Worm (Caenorhabditis elegans) whole organism, L1 larva: ENCODE results near the gene C09G9.5.

Experiments
- C04F5.9 ChIP-seq: sonication (generic microtip); optimal IDR thresholded peaks from 2 replicates; lab custom pipeline; 2016; ENCODE audit warnings: missing genetic modification characterization, missing compliant biosample characterization
- C34B4.2 ChIP-seq: sonication (generic microtip); optimal IDR thresholded peaks from 2 replicates; lab custom pipeline; 2017; ENCODE audit warnings: mild to moderate bottlenecking, missing genetic modification characterization, missing compliant biosample characterization
- F16B12.6 ChIP-seq: fragments of 150-350 bp; optimal IDR thresholded peaks from 2 replicates; lab custom pipeline; 2014; ENCODE audit warnings: missing biosample characterization, missing genetic modification characterization
- Y116A8C.19 ChIP-seq: sonication (generic microtip); optimal IDR thresholded peaks from 2 replicates; lab custom pipeline; 2016; ENCODE audit warnings: missing compliant biosample characterization, missing genetic modification characterization, borderline replicate concordance
- aha-1 ChIP-seq: fragments of 150-350 bp; optimal IDR thresholded peaks from 2 replicates; lab custom pipeline; 2014; ENCODE audit warnings: missing biosample characterization, missing genetic modification characterization
- aly-2 ChIP-seq: fragments of 150-350 bp; optimal IDR thresholded peaks from 2 replicates; lab custom pipeline; 2014; ENCODE audit warnings: missing biosample characterization, missing genetic modification characterization
- ama-1 ChIP-seq: fragments of 150-350 bp; optimal IDR thresholded peaks from 2 replicates; lab custom pipeline; 2014
- blmp-1 ChIP-seq: fragments of 150-350 bp; optimal IDR thresholded peaks from 2 replicates; lab custom pipeline; 2014; ENCODE audit warnings: missing biosample characterization, missing genetic modification characterization
- ceh-63 ChIP-seq: fragments of 200-800 bp; sonication (Bioruptor generic); optimal IDR thresholded peaks from 2 replicates; lab custom pipeline; 2018; ENCODE audit warnings: mild to moderate bottlenecking, missing genetic modification characterization, missing compliant biosample characterization
- ceh-8 ChIP-seq: fragments of 200-800 bp; sonication (Bioruptor generic); optimal IDR thresholded peaks from 2 replicates; lab custom pipeline; 2018; ENCODE audit warnings: mild to moderate bottlenecking, missing genetic modification characterization, moderate library complexity, missing compliant biosample characterization
- ceh-82 ChIP-seq, 3 experiments: fragments of 150-350 bp in 1 of 3; sonication (generic microtip) in 2 of 3; optimal IDR thresholded peaks; 2 replicates each; lab custom pipeline; 2014 to 2017; ENCODE audit warnings: missing biosample characterization in 3 of 3, missing genetic modification characterization in 3 of 3
- ceh-90 ChIP-seq: sonication (generic microtip); optimal IDR thresholded peaks from 2 replicates; lab custom pipeline; 2016; ENCODE audit warnings: missing genetic modification characterization, missing compliant biosample characterization
- ces-1 ChIP-seq: fragments of 150-350 bp; optimal IDR thresholded peaks from 2 replicates; lab custom pipeline; 2014; ENCODE audit warnings: missing biosample characterization, missing genetic modification reagents, missing genetic modification characterization
- dpl-1 ChIP-seq, 3 experiments: fragments of 150-350 bp in 2 of 3; sonication (generic microtip) in 1 of 3; optimal IDR thresholded peaks; 2 replicates each; lab custom pipeline; 2014 to 2017; ENCODE audit warnings: missing biosample characterization in 3 of 3, missing genetic modification characterization in 3 of 3, missing genetic modification reagents in 3 of 3
- egl-27 ChIP-seq, 2 experiments: fragments of 150-350 bp in 1 of 2; sonication (generic microtip); optimal IDR thresholded peaks; 3 replicates each; lab custom pipeline; 2017 to 2018; ENCODE audit warnings: missing biosample characterization in 2 of 2, missing genetic modification characterization in 2 of 2, missing genetic modification reagents in 2 of 2
- elt-2 ChIP-seq: sonication (generic microtip); optimal IDR thresholded peaks from 2 replicates; lab custom pipeline; 2016; ENCODE audit warnings: missing genetic modification characterization, mild to moderate bottlenecking, inconsistent platforms, missing compliant biosample characterization, missing genetic modification reagents
- elt-3 ChIP-seq, 6 experiments: fragments of 150-350 bp in 1 of 6; sonication (generic microtip); optimal IDR thresholded peaks; 2 replicates each; lab custom pipeline; 2017 to 2018; ENCODE audit warnings: missing biosample characterization in 6 of 6, missing genetic modification characterization in 6 of 6, inconsistent platforms in 1 of 6
- fkh-10 ChIP-seq: sonication (generic microtip); optimal IDR thresholded peaks from 2 replicates; lab custom pipeline; 2017; ENCODE audit warnings: missing biosample characterization, missing genetic modification reagents, missing genetic modification characterization
- fkh-4 ChIP-seq: sonication (generic microtip); optimal IDR thresholded peaks from 2 replicates; lab custom pipeline; 2016; ENCODE audit warnings: missing compliant biosample characterization, missing genetic modification characterization, borderline replicate concordance
- grh-1 ChIP-seq: fragments of 200-800 bp; sonication (Bioruptor generic); IDR thresholded peaks from 2 replicates; pipeline ENCODE4 v1.3.6; 2022; ENCODE audit warnings: missing genetic modification reagents, missing genetic modification characterization, missing compliant biosample characterization
- hlh-17 ChIP-seq: fragments of 200-800 bp; sonication (Bioruptor generic); optimal IDR thresholded peaks from 2 replicates; lab custom pipeline; 2018; ENCODE audit warnings: missing genetic modification characterization, mild to moderate bottlenecking, missing compliant biosample characterization, moderate library complexity, borderline replicate concordance
- hlh-4 ChIP-seq: sonication (generic microtip); optimal IDR thresholded peaks from 2 replicates; lab custom pipeline; 2016; ENCODE audit warnings: mild to moderate bottlenecking, missing genetic modification characterization, missing compliant biosample characterization
- hpl-2 ChIP-seq: fragments of 150-350 bp; optimal IDR thresholded peaks from 2 replicates; lab custom pipeline; 2014; ENCODE audit warnings: missing biosample characterization, missing genetic modification reagents, missing genetic modification characterization
- irx-1 ChIP-seq: sonication (generic microtip); optimal IDR thresholded peaks from 2 replicates; lab custom pipeline; 2016; ENCODE audit warnings: missing genetic modification characterization, missing compliant biosample characterization
- jun-1 ChIP-seq: fragments of 150-350 bp; optimal IDR thresholded peaks from 2 replicates; lab custom pipeline; 2014; ENCODE audit warnings: missing biosample characterization, missing genetic modification reagents, missing genetic modification characterization
- lin-14 ChIP-seq: fragments of 200-800 bp; sonication (Bioruptor generic); optimal IDR thresholded peaks from 2 replicates; lab custom pipeline; 2018; ENCODE audit warnings: mild to moderate bottlenecking, missing genetic modification characterization, moderate library complexity, missing compliant biosample characterization
- lin-15B ChIP-seq: fragments of 150-350 bp; sonication (generic microtip); optimal IDR thresholded peaks from 3 replicates; lab custom pipeline; 2014; ENCODE audit warnings: missing biosample characterization, missing genetic modification characterization
- lin-39 ChIP-seq: fragments of 150-350 bp; optimal IDR thresholded peaks from 2 replicates; lab custom pipeline; 2014; ENCODE audit warnings: missing biosample characterization, missing genetic modification reagents, missing genetic modification characterization
- lsy-2 ChIP-seq, 2 experiments: fragments of 150-350 bp; optimal IDR thresholded peaks; 2 replicates each; lab custom pipeline; 2014; ENCODE audit warnings: missing biosample characterization in 2 of 2, missing genetic modification characterization in 2 of 2
- mab-9 ChIP-seq: fragments of 200-800 bp; sonication (Bioruptor generic); IDR thresholded peaks from 2 replicates; pipeline ENCODE4 v1.3.6; 2022; ENCODE audit warnings: missing genetic modification reagents, missing genetic modification characterization, missing compliant biosample characterization
- mdl-1 ChIP-seq, 2 experiments: fragments of 150-350 bp; optimal IDR thresholded peaks; 2 replicates each; lab custom pipeline; 2014 to 2017; ENCODE audit warnings: missing biosample characterization in 2 of 2, missing genetic modification characterization in 2 of 2, inconsistent platforms in 1 of 2
- mef-2 ChIP-seq: fragments of 150-350 bp; optimal IDR thresholded peaks from 2 replicates; lab custom pipeline; 2014; ENCODE audit warnings: missing biosample characterization, missing genetic modification characterization
- nhr-11 ChIP-seq: fragments of 150-350 bp; optimal IDR thresholded peaks from 2 replicates; lab custom pipeline; 2014; ENCODE audit warnings: missing biosample characterization, missing genetic modification characterization
- nhr-12 ChIP-seq: sonication (generic microtip); optimal IDR thresholded peaks from 2 replicates; lab custom pipeline; 2017; ENCODE audit warnings: missing biosample characterization, missing genetic modification characterization
- nhr-20 ChIP-seq: sonication (generic microtip); optimal IDR thresholded peaks from 2 replicates; lab custom pipeline; 2016; ENCODE audit warnings: mild to moderate bottlenecking, missing genetic modification characterization, missing compliant biosample characterization
- nhr-237 ChIP-seq: fragments of 150-350 bp; optimal IDR thresholded peaks from 2 replicates; lab custom pipeline; 2014; ENCODE audit warnings: missing biosample characterization, missing genetic modification characterization
- nhr-71 ChIP-seq: sonication (generic microtip); optimal IDR thresholded peaks from 2 replicates; lab custom pipeline; 2016; ENCODE audit warnings: mild to moderate bottlenecking, missing genetic modification characterization, moderate library complexity, missing compliant biosample characterization
- nhr-76 ChIP-seq: sonication (generic microtip); optimal IDR thresholded peaks from 2 replicates; lab custom pipeline; 2017; ENCODE audit warnings: missing biosample characterization, missing genetic modification characterization
- nhr-77 ChIP-seq: fragments of 150-350 bp; optimal IDR thresholded peaks from 2 replicates; lab custom pipeline; 2014; ENCODE audit warnings: missing biosample characterization, missing genetic modification characterization
- nhr-84 ChIP-seq: sonication (generic microtip); optimal IDR thresholded peaks from 2 replicates; lab custom pipeline; 2017; ENCODE audit warnings: missing biosample characterization, missing genetic modification characterization
- nhr-90 ChIP-seq: sonication (generic microtip); optimal IDR thresholded peaks from 2 replicates; lab custom pipeline; 2016; ENCODE audit warnings: mild to moderate bottlenecking, missing genetic modification characterization, missing compliant biosample characterization; ENCODE audit not compliant: poor library complexity
- pag-3 ChIP-seq: sonication (generic microtip); optimal IDR thresholded peaks from 2 replicates; lab custom pipeline; 2017; ENCODE audit warnings: missing genetic modification characterization, mild to moderate bottlenecking, missing compliant biosample characterization, antibody characterized with exemption, borderline replicate concordance; ENCODE audit not compliant: insufficient read depth
- skn-1 ChIP-seq: fragments of 150-350 bp; optimal IDR thresholded peaks from 2 replicates; lab custom pipeline; 2014; ENCODE audit warnings: missing biosample characterization, missing genetic modification characterization
- snpc-4 ChIP-seq: fragments of 150-350 bp; optimal IDR thresholded peaks from 2 replicates; lab custom pipeline; 2014; ENCODE audit warnings: missing biosample characterization, missing genetic modification characterization
- snu-23 ChIP-seq: sonication (generic microtip); optimal IDR thresholded peaks from 2 replicates; lab custom pipeline; 2016; ENCODE audit warnings: missing genetic modification characterization, missing compliant biosample characterization
- sox-4 ChIP-seq: sonication (generic microtip); optimal IDR thresholded peaks from 2 replicates; lab custom pipeline; 2016; ENCODE audit warnings: missing genetic modification characterization, missing compliant biosample characterization
- sptf-1 ChIP-seq: fragments of 150-350 bp; optimal IDR thresholded peaks from 2 replicates; lab custom pipeline; 2014; ENCODE audit warnings: missing biosample characterization, missing genetic modification characterization
- sup-37 ChIP-seq: fragments of 200-800 bp; sonication (Bioruptor generic); optimal IDR thresholded peaks from 2 replicates; lab custom pipeline; 2018; ENCODE audit warnings: mild to moderate bottlenecking, missing genetic modification characterization, missing compliant biosample characterization
- tbx-2 ChIP-seq: sonication (generic microtip); optimal IDR thresholded peaks from 2 replicates; lab custom pipeline; 2016; ENCODE audit warnings: missing genetic modification characterization, missing compliant biosample characterization
- unc-130 ChIP-seq: fragments of 150-350 bp; optimal IDR thresholded peaks from 2 replicates; lab custom pipeline; 2017; ENCODE audit warnings: missing biosample characterization, missing genetic modification characterization, inconsistent platforms
- unc-30 ChIP-seq: sonication (generic microtip); optimal IDR thresholded peaks from 2 replicates; lab custom pipeline; 2017; ENCODE audit warnings: missing biosample characterization, missing genetic modification characterization
- unc-98 ChIP-seq: fragments of 200-800 bp; sonication (Bioruptor generic); IDR thresholded peaks from 2 replicates; pipeline ENCODE4 v1.3.6; 2022; ENCODE audit warnings: missing genetic modification characterization, missing compliant biosample characterization
- vab-15 ChIP-seq: sonication (generic microtip); optimal IDR thresholded peaks from 2 replicates; lab custom pipeline; 2017; ENCODE audit warnings: missing genotype, mild to moderate bottlenecking, missing genetic modification characterization, missing compliant biosample characterization
- zag-1 ChIP-seq: fragments of 150-350 bp; optimal IDR thresholded peaks from 2 replicates; lab custom pipeline; 2014; ENCODE audit warnings: missing biosample characterization, missing genetic modification characterization

Gene C09G9.5

DNA sequence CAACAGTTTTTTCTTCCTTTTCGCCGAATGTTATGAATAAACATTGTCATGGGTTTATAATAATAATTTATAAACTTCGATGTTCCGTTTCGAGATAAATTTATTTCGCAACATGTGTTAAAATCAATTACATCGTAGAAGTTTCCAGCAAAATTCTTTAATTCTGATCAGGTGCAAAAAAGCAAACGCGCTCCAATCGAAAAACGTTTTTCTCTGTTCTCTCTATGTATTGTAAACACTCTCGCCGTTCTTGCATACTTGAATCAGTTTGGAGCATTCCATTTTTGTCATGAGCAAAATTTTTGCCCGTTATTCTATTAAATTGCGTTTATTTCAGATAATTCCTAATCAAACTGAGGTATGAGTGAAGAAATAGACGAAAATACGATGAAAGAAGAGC lies 7.4 kb downstream of the C09G9.5 start, which contains the start of gene rad-54.L2:
TSS of gene rad-54.L2 (plus strand) at position 332 of the 400 bp plus-strand sequence.
- peak; percentile 76 for TF ChIP-seq lin-14
- TF ChIP-seq nhr-12 (tag; lab: Kevin White, UChicago), result no peak
- no peak for TF ChIP-seq hlh-17 (GFP tag; lab: Kevin White, UChicago)
- no peak for TF ChIP-seq mef-2 (tag; lab: Kevin White, UChicago)
- TF ChIP-seq nhr-77 (tag; lab: Kevin White, UChicago), result peak; percentile 10
- TF ChIP-seq unc-30 (tag; lab: Kevin White, UChicago), result no peak
- no peak for TF ChIP-seq zag-1 (tag; lab: Kevin White, UChicago)
- TF ChIP-seq unc-130 (tag; lab: Kevin White, UChicago), result no peak
- no peak for TF ChIP-seq ceh-63
- TF ChIP-seq hpl-2 (GFP tag; lab: Kevin White, UChicago), result no peak
- TF ChIP-seq fkh-10 (GFP tag; lab: Kevin White, UChicago), result no peak
- TF ChIP-seq jun-1 (tag; lab: Kevin White, UChicago), result no peak
- TF ChIP-seq tbx-2 (tag; lab: Kevin White, UChicago), result peak; percentile 29
- TF ChIP-seq nhr-237 (tag; lab: Kevin White, UChicago), result peak; percentile 26
- no peak for TF ChIP-seq nhr-84 (tag; lab: Kevin White, UChicago)
- no peak for TF ChIP-seq ceh-90
- TF ChIP-seq C04F5.9 (tag; lab: Kevin White, UChicago), result no peak
- no peak for TF ChIP-seq hlh-4
- TF ChIP-seq nhr-71 (tag; lab: Kevin White, UChicago), result peak; percentile 58
- TF ChIP-seq grh-1 (GFP tag; lab: Robert Waterston, UW), result no peak
- TF ChIP-seq lsy-2 (tag; optimal IDR thresholded peaks at IDR 0.05; lab: Kevin White, UChicago), result peak; percentile 41 to 76
- TF ChIP-seq nhr-76, result no peak
- no peak for TF ChIP-seq pag-3 (tag; lab: Kevin White, UChicago)
- peak in 1 of 2 experiments; percentile 22 for TF ChIP-seq mdl-1 (tag; optimal IDR thresholded peaks at IDR 0.05; lab: Kevin White, UChicago)
- TF ChIP-seq ces-1 (GFP tag; lab: Kevin White, UChicago), result no peak
- TF ChIP-seq vab-15 (tag; lab: Kevin White, UChicago), result no peak
- peak; percentile 78 for TF ChIP-seq skn-1
- TF ChIP-seq aly-2 (tag; lab: Kevin White, UChicago), result no peak
- peak; percentile 64 for TF ChIP-seq snu-23 (GFP tag; lab: Kevin White, UChicago)
- TF ChIP-seq elt-3 (tag; optimal IDR thresholded peaks at IDR 0.05; lab: Kevin White, UChicago), result peak in 1 of 6 experiments; percentile 3
- peak; percentile 23 for TF ChIP-seq nhr-90
- TF ChIP-seq lin-39 (tag; lab: Kevin White, UChicago), result no peak
- TF ChIP-seq nhr-20 (tag; lab: Kevin White, UChicago), result peak; percentile 61
- TF ChIP-seq irx-1, result peak; percentile 13
- TF ChIP-seq ama-1 (lab: Kevin White, UChicago), result no peak
- TF ChIP-seq dpl-1 (GFP tag; optimal IDR thresholded peaks at IDR 0.05; lab: Kevin White, UChicago), result peak; percentile 43 to 63 (median 52)
- TF ChIP-seq lin-15B (tag; lab: Kevin White, UChicago), result peak; percentile 35
- TF ChIP-seq C34B4.2 (tag; lab: Kevin White, UChicago), result no peak
- TF ChIP-seq sptf-1, result no peak
- no peak for TF ChIP-seq Y116A8C.19
- TF ChIP-seq fkh-4 (tag; lab: Kevin White, UChicago), result no peak
- no peak for TF ChIP-seq sup-37 (GFP tag; lab: Kevin White, UChicago)
- TF ChIP-seq mab-9, result no peak
- TF ChIP-seq F16B12.6 (tag; lab: Kevin White, UChicago), result peak; percentile 12
- TF ChIP-seq aha-1 (tag; lab: Kevin White, UChicago), result no peak
- peak; percentile 17 for TF ChIP-seq blmp-1 (tag; lab: Kevin White, UChicago)
- no peak for TF ChIP-seq egl-27 (tag; optimal IDR thresholded peaks at IDR 0.05; lab: Kevin White, UChicago)
- TF ChIP-seq ceh-82 (tag; optimal IDR thresholded peaks at IDR 0.05; lab: Kevin White, UChicago), result no peak
- TF ChIP-seq nhr-11 (tag; lab: Kevin White, UChicago), result no peak
- no peak for TF ChIP-seq ceh-8
- peak; percentile 19 for TF ChIP-seq snpc-4 (tag; lab: Kevin White, UChicago)
- no peak for TF ChIP-seq elt-2 (tag; lab: Kevin White, UChicago)
- TF ChIP-seq sox-4, result no peak
- no peak for TF ChIP-seq unc-98 (GFP tag; lab: Robert Waterston, UW)
